Worm (Caenorhabditis elegans) whole organism, L4 larva: ENCODE measurements around the gene M02F4.2.

ENCODE experiments used
- F10B5.3 ChIP-seq: sonication (generic microtip); optimal IDR thresholded peaks from 2 replicates; lab custom pipeline; 2016; ENCODE audit warnings: mild to moderate bottlenecking, missing genetic modification characterization, missing compliant biosample characterization
- F26F4.8 ChIP-seq: fragments of 200-800 bp; sonication (Bioruptor generic); conservative IDR thresholded peaks from 2 replicates; pipeline ENCODE4 v1.3.6; 2022; ENCODE audit warnings: missing genetic modification characterization, missing compliant biosample characterization
- F37D6.2 ChIP-seq: sonication (generic microtip); optimal IDR thresholded peaks from 2 replicates; lab custom pipeline; 2016; ENCODE audit warnings: mild to moderate bottlenecking, missing genetic modification characterization, missing compliant biosample characterization
- F49E8.2 ChIP-seq: sonication (generic microtip); optimal IDR thresholded peaks from 2 replicates; lab custom pipeline; 2016; ENCODE audit warnings: missing compliant biosample characterization, mild to moderate bottlenecking, missing genetic modification characterization, borderline replicate concordance
- Y48G9A.11 ChIP-seq: fragments of 200-800 bp; sonication (Bioruptor generic); IDR thresholded peaks from 2 replicates; pipeline ENCODE4 v1.3.6; 2022; ENCODE audit warnings: missing genetic modification reagents, missing genetic modification characterization, missing compliant biosample characterization
- ZK546.5 ChIP-seq, 2 experiments: sonication (generic microtip); optimal IDR thresholded peaks; 2 replicates each; lab custom pipeline; 2017; ENCODE audit warnings: missing biosample characterization in 2 of 2, missing genetic modification characterization in 2 of 2
- aha-1 ChIP-seq: fragments of 150-350 bp; peaks from one replicate; lab custom pipeline; 2014; ENCODE audit warnings: missing biosample characterization, missing genetic modification characterization
- aly-2 ChIP-seq: sonication (generic microtip); optimal IDR thresholded peaks from 2 replicates; lab custom pipeline; 2018; ENCODE audit warnings: missing biosample characterization, missing genetic modification characterization
- ama-1 ChIP-seq: fragments of 150-350 bp; optimal IDR thresholded peaks from 2 replicates; lab custom pipeline; 2014; ENCODE audit warnings: inconsistent platforms, mixed read lengths
- attf-4 ChIP-seq: sonication (generic microtip); optimal IDR thresholded peaks from 3 replicates; lab custom pipeline; 2017; ENCODE audit warnings: missing biosample characterization, missing genetic modification characterization
- ceh-20 ChIP-seq: fragments of 200-800 bp; sonication (Bioruptor generic); IDR thresholded peaks from 2 replicates; pipeline ENCODE4 v1.3.6; 2022; ENCODE audit warnings: missing genetic modification reagents, missing genetic modification characterization, missing compliant biosample characterization
- ceh-28 ChIP-seq: fragments of 150-350 bp; optimal IDR thresholded peaks from 2 replicates; lab custom pipeline; 2014; ENCODE audit warnings: missing biosample characterization, missing genetic modification reagents, missing genetic modification characterization
- ces-1 ChIP-seq: fragments of 150-350 bp; sonication (generic microtip); optimal IDR thresholded peaks from 4 replicates; lab custom pipeline; 2014; ENCODE audit warnings: missing biosample characterization, missing genetic modification reagents, missing genetic modification characterization
- cey-2 ChIP-seq: sonication (generic microtip); optimal IDR thresholded peaks from 3 replicates; lab custom pipeline; 2017; ENCODE audit warnings: missing genetic modification characterization, mild to moderate bottlenecking, missing compliant biosample characterization, antibody characterized with exemption, borderline replicate concordance; ENCODE audit not compliant: insufficient read depth
- daf-19 ChIP-seq: fragments of 200-800 bp; sonication (Bioruptor generic); conservative IDR thresholded peaks from 2 replicates; pipeline ENCODE4 v1.3.6; 2022; ENCODE audit warnings: missing genetic modification characterization, missing compliant biosample characterization
- dmd-6 ChIP-seq: fragments of 200-800 bp; sonication (Bioruptor generic); IDR thresholded peaks from 2 replicates; pipeline ENCODE4 v1.3.6; 2022; ENCODE audit warnings: missing genetic modification reagents, missing genetic modification characterization, missing compliant biosample characterization
- dmd-9 ChIP-seq: fragments of 200-800 bp; sonication (Bioruptor generic); IDR thresholded peaks from 2 replicates; pipeline ENCODE4 v1.3.6; 2022; ENCODE audit warnings: missing genetic modification reagents, missing genetic modification characterization, missing compliant biosample characterization
- dpl-1 ChIP-seq: fragments of 150-350 bp; optimal IDR thresholded peaks from 2 replicates; lab custom pipeline; 2014; ENCODE audit warnings: missing biosample characterization, missing genetic modification reagents, missing genetic modification characterization
- dve-1 ChIP-seq: sonication (generic microtip); optimal IDR thresholded peaks from 2 replicates; lab custom pipeline; 2017; ENCODE audit warnings: antibody characterized with exemption, mild to moderate bottlenecking, missing genetic modification characterization, missing compliant biosample characterization; ENCODE audit not compliant: insufficient read depth
- egl-27 ChIP-seq: sonication (generic microtip); optimal IDR thresholded peaks from 3 replicates; lab custom pipeline; 2017; ENCODE audit warnings: missing biosample characterization, missing genetic modification reagents, missing genetic modification characterization
- egl-43 ChIP-seq: fragments of 200-800 bp; sonication (Bioruptor generic); IDR thresholded peaks from 2 replicates; pipeline ENCODE4 v1.3.6; 2022; ENCODE audit warnings: missing genetic modification reagents, missing genetic modification characterization, missing compliant biosample characterization
- hif-1 ChIP-seq, 2 experiments: sonication (generic microtip); optimal IDR thresholded peaks; 2 replicates each; lab custom pipeline; 2016 to 2017; ENCODE audit warnings: missing compliant biosample characterization in 2 of 2, missing genetic modification characterization in 2 of 2, missing genetic modification reagents in 2 of 2, missing genotype in 2 of 2, mild to moderate bottlenecking in 1 of 2
- hmg-1.1 ChIP-seq: fragments of 200-800 bp; sonication (Bioruptor generic); IDR thresholded peaks from 2 replicates; pipeline ENCODE4 v1.3.6; 2022; ENCODE audit warnings: missing genetic modification reagents, missing genetic modification characterization, missing compliant biosample characterization
- jun-1 ChIP-seq: fragments of 150-350 bp; optimal IDR thresholded peaks from 2 replicates; lab custom pipeline; 2014; ENCODE audit warnings: missing biosample characterization, missing genetic modification reagents, missing genetic modification characterization
- lim-7 ChIP-seq: fragments of 200-800 bp; sonication (Bioruptor generic); IDR thresholded peaks from 2 replicates; pipeline ENCODE4 v1.3.6; 2022; ENCODE audit warnings: missing genetic modification characterization, missing compliant biosample characterization
- lin-1 ChIP-seq: fragments of 200-800 bp; sonication (Bioruptor generic); IDR thresholded peaks from 2 replicates; pipeline ENCODE4 v1.3.6; 2022; ENCODE audit warnings: missing genetic modification reagents, missing genetic modification characterization, missing compliant biosample characterization
- lin-13 ChIP-seq: fragments of 150-350 bp; optimal IDR thresholded peaks from 2 replicates; lab custom pipeline; 2014; ENCODE audit warnings: missing biosample characterization, missing genetic modification reagents, missing genetic modification characterization
- lin-15B ChIP-seq: fragments of 150-350 bp; sonication (generic microtip); optimal IDR thresholded peaks from 3 replicates; lab custom pipeline; 2014; ENCODE audit warnings: missing biosample characterization, missing genetic modification characterization
- lin-29 ChIP-seq: fragments of 200-800 bp; sonication (Bioruptor generic); IDR thresholded peaks from 2 replicates; pipeline ENCODE4 v1.3.6; 2022; ENCODE audit warnings: missing genetic modification reagents, missing genetic modification characterization, missing compliant biosample characterization
- lir-3 ChIP-seq: sonication (generic microtip); optimal IDR thresholded peaks from 2 replicates; lab custom pipeline; 2016; ENCODE audit warnings: mild to moderate bottlenecking, missing genetic modification characterization, missing compliant biosample characterization
- madf-5 ChIP-seq, 2 experiments: fragments of 200-800 bp; sonication (Bioruptor generic); IDR thresholded peaks; 2 replicates each; pipeline ENCODE4 v1.3.6; 2022; ENCODE audit warnings: missing compliant biosample characterization in 2 of 2, missing genetic modification characterization in 2 of 2
- madf-9 ChIP-seq: fragments of 200-800 bp; sonication (Bioruptor generic); conservative IDR thresholded peaks from 2 replicates; pipeline ENCODE4 v1.3.6; 2022; ENCODE audit warnings: missing genetic modification reagents, missing genetic modification characterization, missing compliant biosample characterization
- mes-2 ChIP-seq: sonication (generic microtip); optimal IDR thresholded peaks from 2 replicates; lab custom pipeline; 2016; ENCODE audit warnings: missing genotype, mild to moderate bottlenecking, missing genetic modification characterization, missing compliant biosample characterization; ENCODE audit not compliant: poor library complexity, severe bottlenecking
- mxl-2 ChIP-seq: fragments of 200-800 bp; sonication (Bioruptor generic); conservative IDR thresholded peaks from 2 replicates; pipeline ENCODE4 v1.3.6; 2022; ENCODE audit warnings: missing genetic modification reagents, missing genetic modification characterization, missing compliant biosample characterization
- mxl-3 ChIP-seq: fragments of 200-800 bp; sonication (Bioruptor generic); optimal IDR thresholded peaks from 2 replicates; lab custom pipeline; 2018; ENCODE audit warnings: mild to moderate bottlenecking, missing genetic modification characterization, missing compliant biosample characterization
- nhr-10 ChIP-seq: fragments of 150-350 bp; optimal IDR thresholded peaks from 2 replicates; lab custom pipeline; 2014; ENCODE audit warnings: missing biosample characterization, missing genetic modification characterization
- nhr-111 ChIP-seq: fragments of 200-800 bp; sonication (Bioruptor generic); optimal IDR thresholded peaks from 2 replicates; lab custom pipeline; 2018; ENCODE audit warnings: mild to moderate bottlenecking, missing genetic modification characterization, missing compliant biosample characterization
- nhr-25 ChIP-seq: sonication (generic microtip); optimal IDR thresholded peaks from 2 replicates; lab custom pipeline; 2017; ENCODE audit warnings: missing genetic modification characterization, mild to moderate bottlenecking, missing compliant biosample characterization, antibody characterized with exemption, moderate library complexity, borderline replicate concordance; ENCODE audit not compliant: insufficient read depth
- nhr-28 ChIP-seq: fragments of 150-350 bp; optimal IDR thresholded peaks from 2 replicates; lab custom pipeline; 2014; ENCODE audit warnings: missing biosample characterization, missing genetic modification characterization
- nhr-42 ChIP-seq: fragments of 200-800 bp; sonication (Bioruptor generic); IDR thresholded peaks from 2 replicates; pipeline ENCODE4 v1.3.6; 2022; ENCODE audit warnings: missing genetic modification characterization, missing compliant biosample characterization
- nhr-76 ChIP-seq: fragments of 150-350 bp; optimal IDR thresholded peaks from 2 replicates; lab custom pipeline; 2014; ENCODE audit warnings: missing biosample characterization, missing genetic modification characterization
- pha-4 ChIP-seq, 2 experiments: fragments of 150-350 bp in 1 of 2; fragments of 200-800 bp in 1 of 2; sonication (Bioruptor generic) in 1 of 2; IDR thresholded peaks in 1 of 2; optimal IDR thresholded peaks in 1 of 2; 2 replicates each; pipeline versions ENCODE4 v1.3.6 to Lab custom; 2014 to 2022; ENCODE audit warnings: missing genetic modification characterization in 2 of 2, missing genetic modification reagents in 2 of 2, missing biosample characterization in 1 of 2, missing compliant biosample characterization in 1 of 2
- php-3 ChIP-seq: fragments of 200-800 bp; sonication (Bioruptor generic); IDR thresholded peaks from 2 replicates; pipeline ENCODE4 v1.3.6; 2022; ENCODE audit warnings: missing genetic modification reagents, missing genetic modification characterization, missing compliant biosample characterization
- saeg-2 ChIP-seq: fragments of 200-800 bp; sonication (Bioruptor generic); IDR thresholded peaks from 2 replicates; pipeline ENCODE4 v1.3.6; 2022; ENCODE audit warnings: missing genetic modification reagents, missing genetic modification characterization, missing compliant biosample characterization
- sdz-12 ChIP-seq: fragments of 200-800 bp; sonication (Bioruptor generic); optimal IDR thresholded peaks from 2 replicates; lab custom pipeline; 2018; ENCODE audit warnings: mild to moderate bottlenecking, missing genetic modification characterization, missing compliant biosample characterization
- set-16 ChIP-seq: fragments of 200-800 bp; sonication (Bioruptor generic); IDR thresholded peaks from 2 replicates; pipeline ENCODE4 v1.3.6; 2022; ENCODE audit warnings: missing genetic modification reagents, missing genetic modification characterization, missing compliant biosample characterization
- unc-130 ChIP-seq: sonication (generic microtip); optimal IDR thresholded peaks from 2 replicates; lab custom pipeline; 2016; ENCODE audit warnings: missing genetic modification reagents, missing genetic modification characterization, missing compliant biosample characterization
- zfp-3 ChIP-seq: fragments of 200-800 bp; sonication (Bioruptor generic); conservative IDR thresholded peaks from 2 replicates; pipeline ENCODE4 v1.3.6; 2022; ENCODE audit warnings: missing genetic modification reagents, missing genetic modification characterization, missing compliant biosample characterization
- zip-2 ChIP-seq: fragments of 150-350 bp; optimal IDR thresholded peaks from 2 replicates; lab custom pipeline; 2014; ENCODE audit warnings: missing biosample characterization, missing genetic modification characterization
- ztf-11 ChIP-seq: fragments of 150-350 bp; optimal IDR thresholded peaks from 2 replicates; lab custom pipeline; 2014; ENCODE audit warnings: missing biosample characterization, missing genetic modification characterization

The M02F4.2 gene

ce11 chrX:3035972-3036379 lies 1.9 kb upstream of the M02F4.2 start (continued):
- TF ChIP-seq pha-4 (GFP tag; IDR thresholded peaks at IDR 0.05; lab: Robert Waterston, UW), result peak; percentile 98
- peak; percentile 23 for TF ChIP-seq pha-4 (tag; optimal IDR thresholded peaks at IDR 0.05; lab: Kevin White, UChicago)
- peak; percentile 96 to 98 for TF ChIP-seq madf-5 (GFP tag; IDR thresholded peaks at IDR 0.05; lab: Robert Waterston, UW)
- TF ChIP-seq ama-1, result no peak
- peak; percentile 95 for TF ChIP-seq zfp-3 (GFP tag; lab: Robert Waterston, UW)
- TF ChIP-seq F49E8.2 (tag; lab: Kevin White, UChicago), result peak; percentile 85
- peak; percentile 97 for TF ChIP-seq F26F4.8 (GFP tag; lab: Robert Waterston, UW)
- TF ChIP-seq aly-2, result no peak
- TF ChIP-seq lim-7 (GFP tag; lab: Robert Waterston, UW), result peak; percentile 99
- TF ChIP-seq nhr-25 (tag; lab: Kevin White, UChicago), result peak; percentile 63
- no peak for TF ChIP-seq attf-4
- TF ChIP-seq nhr-76 (tag; lab: Kevin White, UChicago), result no peak
- peak; percentile 87 for TF ChIP-seq zip-2 (tag; lab: Kevin White, UChicago)
- peak; percentile 96 for TF ChIP-seq php-3 (GFP tag; lab: Robert Waterston, UW)
- peak; percentile 93 for TF ChIP-seq nhr-42 (GFP tag; lab: Robert Waterston, UW)
- no peak for TF ChIP-seq lin-15B
- TF ChIP-seq daf-19 (GFP tag; lab: Robert Waterston, UW), result peak; percentile 98
- TF ChIP-seq mxl-2 (GFP tag; lab: Robert Waterston, UW), result peak; percentile 90
- peak; percentile 91 for TF ChIP-seq Y48G9A.11 (GFP tag; lab: Robert Waterston, UW)
- no peak for TF ChIP-seq ceh-28
- TF ChIP-seq hif-1 (tag; optimal IDR thresholded peaks at IDR 0.05; lab: Kevin White, UChicago), result peak; percentile 75 to 87
- TF ChIP-seq dve-1 (tag; lab: Kevin White, UChicago), result peak; percentile 82
- TF ChIP-seq lin-1, result peak; percentile 97
- peak; percentile 99 for TF ChIP-seq egl-43 (GFP tag; lab: Robert Waterston, UW)
- peak; percentile 93 for TF ChIP-seq lin-29 (GFP tag; lab: Robert Waterston, UW)
- TF ChIP-seq saeg-2, result peak; percentile 95
- peak; percentile 71 for TF ChIP-seq mxl-3 (GFP tag; lab: Kevin White, UChicago)
- peak; percentile 63 for TF ChIP-seq nhr-28
- peak; percentile 100 for TF ChIP-seq aha-1 (tag; lab: Kevin White, UChicago)
- TF ChIP-seq F10B5.3, result peak; percentile 90
- TF ChIP-seq nhr-10 (tag; lab: Kevin White, UChicago), result peak; percentile 81
- peak; percentile 92 for TF ChIP-seq dmd-6 (GFP tag; lab: Robert Waterston, UW)
- no peak for TF ChIP-seq ZK546.5 (tag; optimal IDR thresholded peaks at IDR 0.05; lab: Kevin White, UChicago)
- TF ChIP-seq cey-2 (tag; lab: Kevin White, UChicago), result peak; percentile 3
- peak; percentile 81 for TF ChIP-seq egl-27 (tag; lab: Kevin White, UChicago)
- peak; percentile 83 for TF ChIP-seq mes-2 (tag; lab: Kevin White, UChicago)
- TF ChIP-seq lir-3 (tag; lab: Kevin White, UChicago), result peak; percentile 89
- peak; percentile 71 for TF ChIP-seq unc-130 (GFP tag; lab: Kevin White, UChicago)
- peak; percentile 91 for TF ChIP-seq jun-1 (tag; lab: Kevin White, UChicago)
- TF ChIP-seq lin-13 (GFP tag; lab: Kevin White, UChicago), result peak; percentile 83
- TF ChIP-seq sdz-12 (GFP tag; lab: Kevin White, UChicago), result peak; percentile 99
- peak; percentile 94 for TF ChIP-seq nhr-111 (GFP tag; lab: Kevin White, UChicago)
- TF ChIP-seq dmd-9 (GFP tag; lab: Robert Waterston, UW), result peak; percentile 96
- peak; percentile 99 for TF ChIP-seq hmg-1.1 (GFP tag; lab: Robert Waterston, UW)
- peak; percentile 96 for TF ChIP-seq ceh-20
- TF ChIP-seq F37D6.2 (tag; lab: Kevin White, UChicago), result peak; percentile 94
- TF ChIP-seq madf-9 (GFP tag; lab: Robert Waterston, UW), result peak; percentile 97
- peak; percentile 32; the same call in 1 of the 2 replicates for TF ChIP-seq set-16 (GFP tag; lab: Robert Waterston, UW)
- no peak for TF ChIP-seq ztf-11 (tag; lab: Kevin White, UChicago)
- TF ChIP-seq dpl-1 (GFP tag; lab: Kevin White, UChicago), result peak; percentile 51
- TF ChIP-seq ces-1, result peak; percentile 86
